Worm (Caenorhabditis elegans) whole organism, midembryonic: Measurements from ENCODE around the gene R09E12.9.

ENCODE experiments used
- T22C8.4 ChIP-seq: fragments of 200-800 bp; sonication (Bioruptor generic); IDR thresholded peaks from 2 replicates; pipeline ENCODE4 v1.3.6; 2022; ENCODE audit warnings: missing genetic modification characterization, missing compliant biosample characterization
- cog-1 ChIP-seq: sonication (generic microtip); optimal IDR thresholded peaks from 2 replicates; lab custom pipeline; 2016; ENCODE audit warnings: missing genetic modification characterization, missing compliant biosample characterization
- flt-1 ChIP-seq: fragments of 200-800 bp; sonication (Bioruptor generic); IDR thresholded peaks from 2 replicates; pipeline ENCODE4 v1.3.6; 2022; ENCODE audit warnings: missing genetic modification characterization, missing compliant biosample characterization
- klf-2 ChIP-seq: fragments of 200-800 bp; sonication (Bioruptor generic); conservative IDR thresholded peaks from 2 replicates; pipeline ENCODE4 v1.3.6; 2022; ENCODE audit warnings: missing genetic modification reagents, missing genetic modification characterization, missing compliant biosample characterization
- med-1 ChIP-seq: sonication (generic microtip); optimal IDR thresholded peaks from 2 replicates; lab custom pipeline; 2017; ENCODE audit warnings: missing genetic modification characterization, mild to moderate bottlenecking, missing compliant biosample characterization, antibody characterized with exemption, missing genetic modification reagents; ENCODE audit not compliant: insufficient read depth
- ref-1 ChIP-seq: fragments of 200-800 bp; sonication (Bioruptor generic); conservative IDR thresholded peaks from 2 replicates; pipeline ENCODE4 v1.3.6; 2022; ENCODE audit warnings: missing genetic modification reagents, missing genetic modification characterization, missing compliant biosample characterization
- tab-1 ChIP-seq: fragments of 200-800 bp; sonication (Bioruptor generic); IDR thresholded peaks from 2 replicates; pipeline ENCODE4 v1.3.6; 2022; ENCODE audit warnings: missing genetic modification characterization, missing compliant biosample characterization
- ztf-23 ChIP-seq: fragments of 200-800 bp; sonication (Bioruptor generic); IDR thresholded peaks from 2 replicates; pipeline ENCODE4 v1.3.6; 2022; ENCODE audit warnings: missing genetic modification reagents, missing genetic modification characterization, missing compliant biosample characterization
- ztf-29 ChIP-seq: fragments of 200-800 bp; sonication (Bioruptor generic); IDR thresholded peaks from 2 replicates; pipeline ENCODE4 v1.3.6; 2022; ENCODE audit warnings: missing genetic modification reagents, missing genetic modification characterization, missing compliant biosample characterization

R09E12.9 gene

ce11 chrV:774875-775359 lies 2.5 kb upstream of the R09E12.9 start, which contains the start of gene srbc-58:
srbc-58 (plus strand) TSS chrV:774995.
- no peak for TF ChIP-seq med-1 (GFP tag; lab: Kevin White, UChicago)

- TF ChIP-seq flt-1 (GFP tag; lab: Robert Waterston, UW) (no peak), ztf-29 (no peak), med-1 (GFP tag; lab: Kevin White, UChicago) (no peak)
These were observed 939 bp downstream of the R09E12.9 start, which contains the start of gene srbc-59 for ce11 chrV:778339-778738. srbc-59 (plus strand) TSS chrV:778639.

DNA sequence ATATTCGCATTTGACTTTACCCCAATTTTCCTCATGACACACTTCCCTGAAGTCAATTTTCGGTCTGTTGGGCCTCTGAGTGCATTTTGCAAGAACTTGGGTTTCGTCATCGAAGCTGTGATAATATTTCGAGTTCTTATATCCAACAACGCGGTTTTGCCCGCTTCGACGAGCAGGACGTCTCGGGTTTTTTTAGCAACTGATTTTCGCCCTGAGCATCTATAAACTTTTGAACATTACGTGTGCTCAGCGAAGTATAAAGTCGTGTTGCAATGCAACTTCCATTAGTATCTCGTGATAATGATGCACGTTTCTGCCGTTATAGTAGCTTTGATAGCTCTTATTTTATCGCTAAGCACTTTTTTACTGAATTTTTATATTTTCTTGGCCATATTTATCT lies 2.6 kb downstream of the R09E12.9 start, which contains the start of gene srbc-60:
Gene srbc-60 (plus strand): TSS at position 301 of the 400 bp plus-strand sequence.
- TF ChIP-seq T22C8.4 (GFP tag; lab: Robert Waterston, UW) (no peak), ztf-29 (no peak), ztf-23 (no peak), klf-2 (GFP tag; lab: Robert Waterston, UW) (no peak), ref-1 (no peak), cog-1 (tag; lab: Kevin White, UChicago) (no peak), flt-1 (GFP tag; lab: Robert Waterston, UW) (no peak), tab-1 (no peak), med-1 (GFP tag; lab: Kevin White, UChicago) (no peak)

DNA sequence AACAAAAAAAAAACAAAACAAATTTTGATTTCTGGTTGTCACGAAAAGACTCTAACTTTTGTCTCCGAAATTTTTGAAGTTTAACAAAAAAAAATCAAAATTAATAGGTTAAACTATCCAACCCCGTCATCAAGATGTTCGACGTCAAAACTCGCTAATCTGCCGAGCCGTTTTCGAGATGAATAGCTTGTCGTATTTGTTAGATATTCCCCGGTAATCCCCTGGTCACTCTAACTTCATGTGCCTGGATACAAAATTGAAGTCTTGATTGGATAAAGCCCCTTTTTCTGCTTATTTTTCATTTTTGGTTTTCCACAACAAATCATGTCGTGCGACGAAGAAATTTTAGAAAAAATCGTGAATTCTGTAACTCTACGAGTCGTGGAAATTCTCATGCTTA lies 5.0 kb downstream of the R09E12.9 start, which contains the start of gene srab-16:
Gene srab-16 (plus strand): TSS at position 301 of the 400 bp plus-strand sequence.
- no peak for TF ChIP-seq T22C8.4 (GFP tag; lab: Robert Waterston, UW)

DNA sequence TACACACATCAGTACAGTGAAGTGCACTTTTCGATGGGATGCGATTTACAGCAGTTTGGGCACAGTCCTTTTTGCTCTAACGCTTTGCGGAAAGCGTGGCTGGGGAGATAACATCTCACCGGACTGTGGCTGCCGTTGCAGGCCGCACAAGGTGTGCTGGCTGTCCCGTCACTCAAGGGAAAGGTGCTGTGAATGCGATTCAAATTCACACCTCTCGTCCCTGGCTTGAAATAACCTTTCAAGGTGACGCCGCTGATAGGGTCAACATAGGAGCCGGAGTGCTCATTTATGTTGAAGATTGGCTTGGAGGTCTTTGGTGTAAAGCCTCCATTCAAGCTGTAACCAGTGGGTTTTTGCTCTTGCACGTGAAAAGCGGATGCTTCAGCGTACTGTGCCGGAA lies 16.7 kb downstream of the R09E12.9 start:
- no peak for TF ChIP-seq cog-1 (tag; lab: Kevin White, UChicago)
- no peak for TF ChIP-seq tab-1
- no peak for TF ChIP-seq med-1 (GFP tag; lab: Kevin White, UChicago)
- TF ChIP-seq klf-2 (GFP tag; lab: Robert Waterston, UW), result no peak
- no peak for TF ChIP-seq ztf-23
- TF ChIP-seq ref-1, result no peak
- TF ChIP-seq ztf-29, result no peak
- TF ChIP-seq T22C8.4 (GFP tag; lab: Robert Waterston, UW), result no peak
- no peak for TF ChIP-seq flt-1 (GFP tag; lab: Robert Waterston, UW)

ce11 chrV:797241-797640 lies 19.8 kb downstream of the R09E12.9 start:
- TF ChIP-seq tab-1 (no peak), T22C8.4 (GFP tag; lab: Robert Waterston, UW) (no peak), flt-1 (GFP tag; lab: Robert Waterston, UW) (no peak), cog-1 (tag; lab: Kevin White, UChicago) (no peak), ztf-23 (no peak), ztf-29 (no peak)

ce11 chrV:800271-800670 lies 22.9 kb downstream of the R09E12.9 start:
- TF ChIP-seq T22C8.4 (GFP tag; lab: Robert Waterston, UW) (no peak), klf-2 (GFP tag; lab: Robert Waterston, UW) (no peak), ref-1 (no peak), tab-1 (no peak), ztf-29 (no peak), flt-1 (GFP tag; lab: Robert Waterston, UW) (no peak), cog-1 (tag; lab: Kevin White, UChicago) (no peak), med-1 (GFP tag; lab: Kevin White, UChicago) (no peak), ztf-23 (no peak)

- TF ChIP-seq med-1 (GFP tag; lab: Kevin White, UChicago) (no peak), ztf-29 (no peak)
These were observed 24.2 kb downstream of the R09E12.9 start for ce11 chrV:801555-802060.

ce11 chrV:802726-803125 lies 25.3 kb downstream of the R09E12.9 start:
- no peak for TF ChIP-seq flt-1 (GFP tag; lab: Robert Waterston, UW)

ce11 chrV:803472-803871 lies 26.1 kb downstream of the R09E12.9 start:
- TF ChIP-seq flt-1 (GFP tag; lab: Robert Waterston, UW), result no peak
- TF ChIP-seq T22C8.4 (GFP tag; lab: Robert Waterston, UW), result no peak
- TF ChIP-seq ztf-23, result no peak
- TF ChIP-seq ztf-29, result no peak
- TF ChIP-seq med-1 (GFP tag; lab: Kevin White, UChicago), result no peak
- no peak for TF ChIP-seq klf-2 (GFP tag; lab: Robert Waterston, UW)
- TF ChIP-seq ref-1, result no peak
- TF ChIP-seq tab-1, result no peak
- TF ChIP-seq cog-1 (tag; lab: Kevin White, UChicago), result no peak

DNA sequence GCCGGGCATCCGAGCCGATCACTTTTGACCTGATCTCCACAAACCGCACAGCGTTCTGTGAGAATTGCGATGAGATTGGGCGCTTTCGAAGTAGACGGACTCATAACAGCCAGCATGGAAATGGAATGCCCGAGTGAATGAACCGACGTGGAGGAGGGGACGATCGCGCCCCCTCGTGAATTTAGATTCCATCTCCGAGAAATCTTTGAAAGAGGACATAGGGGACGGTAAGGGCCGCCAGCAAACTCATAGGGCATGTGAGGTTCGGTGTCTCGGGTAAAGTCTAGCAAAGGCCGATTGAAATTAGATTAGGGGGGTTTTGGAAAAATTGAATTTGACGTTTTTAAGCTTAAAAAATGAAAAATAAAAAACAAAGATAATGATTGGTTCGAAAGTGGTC lies 27.1 kb downstream of the R09E12.9 start, which contains the start of gene nhr-270:
Gene nhr-270 (minus strand): TSS at position 257 of the 400 bp plus-strand sequence.
- TF ChIP-seq med-1 (GFP tag; lab: Kevin White, UChicago) (no peak), tab-1 (no peak), T22C8.4 (GFP tag; lab: Robert Waterston, UW) (no peak), ztf-23 (no peak), flt-1 (GFP tag; lab: Robert Waterston, UW) (no peak), ref-1 (no peak), ztf-29 (no peak), cog-1 (tag; lab: Kevin White, UChicago) (no peak), klf-2 (GFP tag; lab: Robert Waterston, UW) (no peak)
